Worm (Caenorhabditis elegans) whole organism, L2 larva: Measurements from ENCODE around the gene F37A8.2.
A peak's percentile ranks its signal among the peaks of the same experiment; 100 is the strongest.

Experiments used
- C34F6.9 ChIP-seq: fragments of 150-350 bp; optimal IDR thresholded peaks from 2 replicates; lab custom pipeline; 2014; ENCODE audit warnings: missing biosample characterization, missing genetic modification characterization
- F13H6.1 ChIP-seq: sonication (generic microtip); optimal IDR thresholded peaks from 2 replicates; lab custom pipeline; 2016; ENCODE audit warnings: missing genetic modification characterization, missing compliant biosample characterization
- R02D3.7 ChIP-seq: fragments of 150-350 bp; optimal IDR thresholded peaks from 2 replicates; lab custom pipeline; 2014; ENCODE audit warnings: missing biosample characterization, missing genetic modification characterization
- alr-1 ChIP-seq: fragments of 150-350 bp; optimal IDR thresholded peaks from 2 replicates; lab custom pipeline; 2014; ENCODE audit warnings: missing biosample characterization, missing genetic modification characterization
- ama-1 ChIP-seq: fragments of 150-350 bp; optimal IDR thresholded peaks from 2 replicates; lab custom pipeline; 2018; ENCODE audit warnings: inconsistent platforms
- blmp-1 ChIP-seq: sonication (generic microtip); optimal IDR thresholded peaks from 2 replicates; lab custom pipeline; 2017; ENCODE audit warnings: missing genetic modification characterization, mild to moderate bottlenecking, missing compliant biosample characterization, antibody characterized with exemption, moderate library complexity; ENCODE audit not compliant: insufficient read depth
- crh-2 ChIP-seq: sonication (generic microtip); optimal IDR thresholded peaks from 2 replicates; lab custom pipeline; 2017; ENCODE audit warnings: missing biosample characterization, missing genetic modification characterization
- fos-1 ChIP-seq: fragments of 150-350 bp; optimal IDR thresholded peaks from 2 replicates; lab custom pipeline; 2014; ENCODE audit warnings: missing biosample characterization, missing genetic modification characterization
- gmeb-1 ChIP-seq: fragments of 150-350 bp; optimal IDR thresholded peaks from 2 replicates; lab custom pipeline; 2014; ENCODE audit warnings: missing biosample characterization, missing genetic modification characterization
- lin-11 ChIP-seq: fragments of 150-350 bp; sonication (generic microtip); optimal IDR thresholded peaks from 2 replicates; lab custom pipeline; 2014; ENCODE audit warnings: missing biosample characterization, missing genetic modification characterization, inconsistent platforms, mixed read lengths
- lin-13 ChIP-seq: fragments of 150-350 bp; optimal IDR thresholded peaks from 2 replicates; lab custom pipeline; 2014; ENCODE audit warnings: missing biosample characterization, missing genetic modification reagents, missing genetic modification characterization
- lin-39 ChIP-seq: fragments of 150-350 bp; optimal IDR thresholded peaks from 2 replicates; lab custom pipeline; 2014; ENCODE audit warnings: missing biosample characterization, missing genetic modification reagents, missing genetic modification characterization
- lsy-2 ChIP-seq, 2 experiments: fragments of 150-350 bp in 1 of 2; sonication (generic microtip) in 1 of 2; optimal IDR thresholded peaks; 2 replicates each; lab custom pipeline; 2014 to 2017; ENCODE audit warnings: missing biosample characterization in 2 of 2, missing genetic modification characterization in 2 of 2
- mdl-1 ChIP-seq, 2 experiments: fragments of 150-350 bp in 1 of 2; sonication (generic microtip) in 1 of 2; optimal IDR thresholded peaks; 2 replicates each; lab custom pipeline; 2017; ENCODE audit warnings: missing biosample characterization in 2 of 2, missing genetic modification characterization in 2 of 2
- nhr-10 ChIP-seq: sonication (generic microtip); optimal IDR thresholded peaks from 2 replicates; lab custom pipeline; 2017; ENCODE audit warnings: missing biosample characterization, missing genetic modification characterization
- nhr-11 ChIP-seq: fragments of 150-350 bp; optimal IDR thresholded peaks from 2 replicates; lab custom pipeline; 2014; ENCODE audit warnings: missing biosample characterization, missing genetic modification characterization
- nhr-129 ChIP-seq: fragments of 150-350 bp; optimal IDR thresholded peaks from 2 replicates; lab custom pipeline; 2014; ENCODE audit warnings: missing biosample characterization, missing genetic modification characterization
- nhr-21 ChIP-seq: fragments of 150-350 bp; optimal IDR thresholded peaks from 2 replicates; lab custom pipeline; 2014; ENCODE audit warnings: missing biosample characterization, missing genetic modification characterization
- nhr-23 ChIP-seq: fragments of 150-350 bp; optimal IDR thresholded peaks from 2 replicates; lab custom pipeline; 2014; ENCODE audit warnings: missing biosample characterization, missing genetic modification reagents, missing genetic modification characterization
- sem-4 ChIP-seq: fragments of 150-350 bp; optimal IDR thresholded peaks from 2 replicates; lab custom pipeline; 2014; ENCODE audit warnings: missing biosample characterization, missing genetic modification reagents, missing genetic modification characterization
- skn-1 ChIP-seq: sonication (generic microtip); optimal IDR thresholded peaks from 2 replicates; lab custom pipeline; 2017; ENCODE audit warnings: missing biosample characterization, missing genetic modification characterization
- sma-3 ChIP-seq: sonication (generic microtip); optimal IDR thresholded peaks from 2 replicates; lab custom pipeline; 2016; ENCODE audit warnings: missing genetic modification reagents, missing genetic modification characterization, missing compliant biosample characterization
- sma-9 ChIP-seq, 2 experiments: fragments of 150-350 bp in 1 of 2; sonication (generic microtip) in 1 of 2; optimal IDR thresholded peaks; 2 replicates each; lab custom pipeline; 2014 to 2016; ENCODE audit warnings: missing genetic modification characterization in 2 of 2, mild to moderate bottlenecking in 1 of 2, missing biosample characterization in 1 of 2, missing compliant biosample characterization in 1 of 2, missing genetic modification reagents in 1 of 2, moderate library complexity in 1 of 2
- snpc-4 ChIP-seq: fragments of 150-350 bp; optimal IDR thresholded peaks from 2 replicates; lab custom pipeline; 2014; ENCODE audit warnings: missing biosample characterization, missing genetic modification characterization
- unc-39 ChIP-seq: fragments of 150-350 bp; optimal IDR thresholded peaks from 2 replicates; lab custom pipeline; 2014; ENCODE audit warnings: missing biosample characterization, missing genetic modification characterization
- unc-55 ChIP-seq: fragments of 150-350 bp; sonication (generic microtip); optimal IDR thresholded peaks from 3 replicates; lab custom pipeline; 2014; ENCODE audit warnings: missing biosample characterization, missing genetic modification reagents, missing genetic modification characterization

Gene F37A8.2

ce11 chrIII:3898850-3899249 is 32.5 kb downstream of the F37A8.2 start (continued):
- TF ChIP-seq crh-2 (tag; lab: Kevin White, UChicago): peak; percentile 39
- TF ChIP-seq ama-1 (lab: Kevin White, UChicago): no peak
- TF ChIP-seq lin-39 (tag; lab: Kevin White, UChicago): no peak

DNA sequence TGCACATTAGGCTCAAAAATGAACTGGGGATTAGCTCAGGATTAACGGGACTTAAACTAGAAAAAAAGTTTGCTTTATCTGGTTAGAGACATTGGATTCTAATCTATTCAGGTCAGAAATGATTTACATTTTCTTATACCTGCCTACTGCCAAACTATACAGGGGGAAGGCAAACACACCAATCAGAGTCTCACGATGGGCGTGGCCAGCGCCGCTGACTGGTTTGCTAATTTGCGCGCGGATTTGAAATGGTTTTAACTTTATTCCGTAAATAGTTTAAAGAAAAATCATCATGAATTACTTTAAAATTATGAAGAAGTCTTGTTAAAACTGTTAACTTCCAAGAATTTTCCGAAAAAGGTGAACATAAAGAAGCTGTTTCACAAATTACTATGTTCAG is 33.0 kb downstream of the F37A8.2 start:
- TF ChIP-seq nhr-10 (tag; lab: Kevin White, UChicago): no peak
- no peak for TF ChIP-seq R02D3.7 (tag; lab: Kevin White, UChicago)
- TF ChIP-seq nhr-23: no peak
- no peak for TF ChIP-seq lsy-2 (tag; optimal IDR thresholded peaks at IDR 0.05; lab: Kevin White, UChicago)

ce11 chrIII:3893992-3894391 is 37.3 kb downstream of the F37A8.2 start:
- no peak for TF ChIP-seq mdl-1 (tag; optimal IDR thresholded peaks at IDR 0.05; lab: Kevin White, UChicago)
- TF ChIP-seq fos-1 (tag; lab: Kevin White, UChicago): peak; percentile 84

DNA sequence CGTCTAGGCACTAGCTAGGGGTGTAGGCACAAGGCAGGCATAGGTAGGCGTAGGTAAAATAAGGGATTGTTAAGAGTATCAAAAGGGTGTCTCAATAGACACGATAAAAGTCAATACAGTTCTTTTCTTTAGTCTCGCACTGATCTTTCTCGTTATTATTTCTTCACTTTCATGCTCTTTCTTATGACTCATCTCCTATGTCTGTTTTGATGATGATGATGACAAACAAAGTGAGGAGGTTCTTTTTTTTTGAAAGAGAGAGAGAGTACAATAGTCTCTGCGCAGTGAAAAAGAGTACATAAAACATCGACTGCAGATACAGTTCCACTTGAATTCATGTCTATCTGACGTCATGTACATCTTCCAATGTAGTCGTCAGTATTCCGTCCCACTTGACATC is 41.4 kb downstream of the F37A8.2 start:
- TF ChIP-seq lin-13 (GFP tag; lab: Kevin White, UChicago): no peak
- no peak for TF ChIP-seq nhr-11

- TF ChIP-seq sma-9 (GFP tag; optimal IDR thresholded peaks at IDR 0.05; lab: Kevin White, UChicago) (peak; percentile 44), sma-9 (tag; optimal IDR thresholded peaks at IDR 0.05; lab: Kevin White, UChicago) (no peak), lsy-2 (tag; optimal IDR thresholded peaks at IDR 0.05; lab: Kevin White, UChicago) (peak in 1 of 2 experiments; percentile 23), skn-1 (no peak), F13H6.1 (tag; lab: Kevin White, UChicago) (peak; percentile 53), nhr-129 (tag; lab: Kevin White, UChicago) (no peak), sma-3 (GFP tag; lab: Kevin White, UChicago) (peak; percentile 9), nhr-10 (tag; lab: Kevin White, UChicago) (no peak), unc-55 (GFP tag; lab: Kevin White, UChicago) (no peak), gmeb-1 (tag; lab: Kevin White, UChicago) (peak; percentile 29), fos-1 (tag; lab: Kevin White, UChicago) (peak; percentile 77), nhr-21 (tag; lab: Kevin White, UChicago) (no peak), crh-2 (tag; lab: Kevin White, UChicago) (peak; percentile 36), sem-4 (tag; lab: Kevin White, UChicago) (no peak), blmp-1 (tag; lab: Kevin White, UChicago) (no peak)
Measured at ce11 chrIII:3887586-3887985, 43.7 kb downstream of the F37A8.2 start.

ce11 chrIII:3883146-3883545 is 48.2 kb downstream of the F37A8.2 start:
- no peak for TF ChIP-seq lin-11
- TF ChIP-seq nhr-129 (tag; lab: Kevin White, UChicago): no peak
- TF ChIP-seq alr-1 (tag; lab: Kevin White, UChicago): no peak
- TF ChIP-seq C34F6.9 (tag; lab: Kevin White, UChicago): peak; percentile 41
- peak; percentile 16 for TF ChIP-seq unc-55 (GFP tag; lab: Kevin White, UChicago)
- TF ChIP-seq snpc-4 (tag; lab: Kevin White, UChicago): no peak
- TF ChIP-seq unc-39 (tag; lab: Kevin White, UChicago): no peak
- TF ChIP-seq gmeb-1 (tag; lab: Kevin White, UChicago): no peak
